Fruit fly (Drosophila melanogaster) whole organism, wandering third instar larva: ENCODE data around the gene PCID2.
A peak's percentile ranks its signal among the peaks of the same experiment; 100 is the strongest.

Experiments used
- foxo ChIP-seq, 2 experiments: fragments of 200-800 bp; sonication (Bioruptor generic); optimal IDR thresholded peaks; 2 replicates in 1 of 2; 3 replicates in 1 of 2; lab custom pipeline; 2016 to 2017; ENCODE audit warnings: missing biosample characterization in 2 of 2, missing genetic modification characterization in 2 of 2
- lola ChIP-seq: fragments of >200 bp; optimal IDR thresholded peaks from 2 replicates; lab custom pipeline; 2017; ENCODE audit warnings: missing biosample characterization, missing genetic modification characterization

The PCID2 gene

dm6 chr3L:11656189-11656588 is 29.9 kb downstream of the PCID2 start:
- TF ChIP-seq lola (GFP tag; lab: Kevin White, UChicago) (no peak), foxo (GFP tag; optimal IDR thresholded peaks at IDR 0.05; lab: Kevin White, UChicago) (peak in 1 of 2 experiments; percentile 28)
